Fruit fly (Drosophila melanogaster) whole organism, embryonic: ENCODE measurements around the gene ppl.
A peak's percentile ranks its signal among the peaks of the same experiment; 100 is the strongest.

Experiments
- Atf3 ChIP-seq: fragments of 200-800 bp; sonication (Bioruptor generic); optimal IDR thresholded peaks from 3 replicates; lab custom pipeline; 2016; ENCODE audit warnings: missing biosample characterization, missing genetic modification characterization
- Blimp-1 ChIP-seq: fragments of 200-800 bp; sonication (Bioruptor generic); optimal IDR thresholded peaks from 3 replicates; lab custom pipeline; 2018; ENCODE audit warnings: missing biosample characterization, missing genetic modification characterization, mild to moderate bottlenecking, moderate library complexity, missing genetic modification reagents
- CG10366 ChIP-seq: fragments of 200-800 bp; sonication (Bioruptor generic); IDR thresholded peaks from 2 replicates; pipeline ENCODE4 v1.3.6; 2022; ENCODE audit warnings: missing biosample characterization, missing genetic modification characterization
- CG10543 ChIP-seq: fragments of 200-800 bp; sonication (Bioruptor generic); optimal IDR thresholded peaks from 3 replicates; lab custom pipeline; 2017; ENCODE audit warnings: missing biosample characterization, mild to moderate bottlenecking, missing genetic modification characterization, moderate library complexity
- CG12155 ChIP-seq: fragments of 200-800 bp; sonication (Bioruptor generic); optimal IDR thresholded peaks from 3 replicates; lab custom pipeline; 2016; ENCODE audit warnings: missing biosample characterization, missing genetic modification characterization
- CG12299 ChIP-seq: fragments of 200-800 bp; sonication (Bioruptor generic); optimal IDR thresholded peaks from 2 replicates; lab custom pipeline; 2018; ENCODE audit warnings: missing biosample characterization, mild to moderate bottlenecking, missing genetic modification characterization
- CG15011 ChIP-seq: fragments of 200-800 bp; sonication (Bioruptor generic); optimal IDR thresholded peaks from 3 replicates; lab custom pipeline; 2018; ENCODE audit warnings: missing biosample characterization, mild to moderate bottlenecking, missing genetic modification characterization
- CG1529 ChIP-seq: fragments of 200-800 bp; sonication (Bioruptor generic); optimal IDR thresholded peaks from 3 replicates; lab custom pipeline; 2018; ENCODE audit warnings: missing biosample characterization, missing genetic modification characterization
- CG15696 ChIP-seq: fragments of 200-800 bp; sonication (Bioruptor generic); optimal IDR thresholded peaks from 2 replicates; lab custom pipeline; 2019; ENCODE audit warnings: missing biosample characterization, mild to moderate bottlenecking, missing genetic modification characterization, moderate library complexity
- CG17359 ChIP-seq: fragments of 200-800 bp; sonication (Bioruptor generic); optimal IDR thresholded peaks from 3 replicates; lab custom pipeline; 2018; ENCODE audit warnings: missing biosample characterization, mild to moderate bottlenecking, missing genetic modification characterization, moderate library complexity
- CG1792 ChIP-seq: fragments of 200-800 bp; sonication (Bioruptor generic); optimal IDR thresholded peaks from 2 replicates; lab custom pipeline; 2016; ENCODE audit warnings: missing biosample characterization, missing genetic modification characterization
- CG2889 ChIP-seq: fragments of 200-800 bp; sonication (Bioruptor generic); IDR thresholded peaks from 3 replicates; pipeline ENCODE4 v1.3.6; 2022; ENCODE audit warnings: missing biosample characterization, missing genetic modification characterization
- CG33557 ChIP-seq: fragments of 200-800 bp; sonication (Bioruptor generic); optimal IDR thresholded peaks from 2 replicates; lab custom pipeline; 2019; ENCODE audit warnings: missing biosample characterization, mild to moderate bottlenecking, missing genetic modification characterization, moderate library complexity
- CG4360 ChIP-seq: fragments of 200-800 bp; sonication (Bioruptor generic); IDR thresholded peaks from 2 replicates; pipeline ENCODE4 v1.3.6; 2022; ENCODE audit warnings: missing biosample characterization, missing genetic modification characterization
- CG4730 ChIP-seq: fragments of 200-800 bp; sonication (Bioruptor generic); IDR thresholded peaks from 2 replicates; pipeline ENCODE4 v1.3.6; 2022; ENCODE audit warnings: missing biosample characterization, missing genetic modification characterization
- CG8281 ChIP-seq: fragments of 200-800 bp; sonication (Bioruptor generic); optimal IDR thresholded peaks from 2 replicates; lab custom pipeline; 2018; ENCODE audit warnings: missing biosample characterization, mild to moderate bottlenecking, missing genetic modification characterization, moderate library complexity
- Elba2 ChIP-seq: fragments of 200-800 bp; sonication (Bioruptor generic); optimal IDR thresholded peaks from 3 replicates; lab custom pipeline; 2016; ENCODE audit warnings: missing biosample characterization, missing genetic modification characterization
- Fer3 ChIP-seq: fragments of 200-800 bp; sonication (Bioruptor generic); optimal IDR thresholded peaks from 2 replicates; lab custom pipeline; 2018; ENCODE audit warnings: missing biosample characterization, mild to moderate bottlenecking, missing genetic modification characterization, moderate library complexity
- GATAe ChIP-seq: fragments of 200-800 bp; sonication (Bioruptor generic); conservative IDR thresholded peaks from 2 replicates; pipeline ENCODE4 v1.3.6; 2022; ENCODE audit warnings: missing biosample characterization, missing genetic modification characterization
- HmgD ChIP-seq: fragments of 200-800 bp; sonication (Bioruptor generic); optimal IDR thresholded peaks from 3 replicates; lab custom pipeline; 2016; ENCODE audit warnings: missing biosample characterization, missing genetic modification characterization
- Hmr ChIP-seq: fragments of 200-800 bp; sonication (Bioruptor generic); optimal IDR thresholded peaks from 3 replicates; lab custom pipeline; 2017; ENCODE audit warnings: mild to moderate bottlenecking, missing biosample characterization, missing genetic modification reagents, missing genetic modification characterization
- Hr51 ChIP-seq, 2 experiments: fragments of 200-800 bp; sonication (Bioruptor generic); optimal IDR thresholded peaks; 2 replicates in 1 of 2; 3 replicates in 1 of 2; lab custom pipeline; 2016 to 2018; ENCODE audit warnings: missing biosample characterization in 2 of 2, missing genetic modification characterization in 2 of 2, mild to moderate bottlenecking in 1 of 2, moderate library complexity in 1 of 2
- PHDP ChIP-seq: fragments of 200-800 bp; sonication (Bioruptor generic); optimal IDR thresholded peaks from 3 replicates; lab custom pipeline; 2018; ENCODE audit warnings: missing biosample characterization, mild to moderate bottlenecking, missing genetic modification characterization, moderate library complexity
- Poxn ChIP-seq: fragments of 200-800 bp; sonication (Bioruptor generic); IDR thresholded peaks from 2 replicates; pipeline ENCODE4 v1.3.6; 2022; ENCODE audit warnings: missing biosample characterization, missing genetic modification characterization
- Ravus ChIP-seq: fragments of 200-800 bp; sonication (Bioruptor generic); IDR thresholded peaks from 2 replicates; pipeline ENCODE4 v1.3.6; 2022; ENCODE audit warnings: missing biosample characterization, missing genetic modification characterization
- Scr ChIP-seq: fragments of 200-800 bp; sonication (Bioruptor generic); IDR thresholded peaks from 2 replicates; pipeline ENCODE4 v1.3.6; 2022; ENCODE audit warnings: missing biosample characterization, missing genetic modification characterization; ENCODE audit not compliant: partially characterized antibody
- Sin3A ChIP-seq: fragments of >200 bp; optimal IDR thresholded peaks from 2 replicates; lab custom pipeline; 2018
- Sry-δ ChIP-seq: fragments of 200-800 bp; sonication (Bioruptor generic); optimal IDR thresholded peaks from 2 replicates; lab custom pipeline; 2016; ENCODE audit warnings: missing biosample characterization, missing genetic modification characterization
- al ChIP-seq: fragments of 200-800 bp; sonication (Bioruptor generic); IDR thresholded peaks from 2 replicates; pipeline ENCODE4 v1.3.6; 2022; ENCODE audit warnings: missing biosample characterization, missing genetic modification characterization
- ara ChIP-seq: fragments of 200-800 bp; sonication (Bioruptor generic); IDR thresholded peaks from 2 replicates; pipeline ENCODE4 v1.3.6; 2022; ENCODE audit warnings: missing biosample characterization, missing genetic modification characterization
- bab2 ChIP-seq: fragments of 200-800 bp; sonication (Bioruptor generic); optimal IDR thresholded peaks from 2 replicates; lab custom pipeline; 2016; ENCODE audit warnings: missing biosample characterization, missing genetic modification characterization
- btn ChIP-seq: fragments of 200-800 bp; sonication (Bioruptor generic); optimal IDR thresholded peaks from 2 replicates; lab custom pipeline; 2016; ENCODE audit warnings: missing biosample characterization, missing genetic modification characterization
- croc ChIP-seq: fragments of 200-800 bp; sonication (Bioruptor generic); conservative IDR thresholded peaks from 3 replicates; pipeline ENCODE4 v1.3.6; 2022; ENCODE audit warnings: missing biosample characterization, missing genetic modification characterization
- cwo ChIP-seq: fragments of 200-800 bp; sonication (Bioruptor generic); optimal IDR thresholded peaks from 3 replicates; lab custom pipeline; 2017; ENCODE audit warnings: missing biosample characterization, missing genetic modification characterization, mild to moderate bottlenecking, moderate library complexity, missing genetic modification reagents
- da ChIP-seq: fragments of 200-800 bp; sonication (Bioruptor generic); optimal IDR thresholded peaks from 2 replicates; lab custom pipeline; 2016; ENCODE audit warnings: missing biosample characterization, missing genetic modification characterization
- dmrt99B ChIP-seq: fragments of 200-800 bp; sonication (Bioruptor generic); optimal IDR thresholded peaks from 2 replicates; lab custom pipeline; 2018; ENCODE audit warnings: missing biosample characterization, mild to moderate bottlenecking, missing genetic modification characterization, moderate library complexity
- fd64A ChIP-seq: fragments of 200-800 bp; sonication (Bioruptor generic); optimal IDR thresholded peaks from 3 replicates; lab custom pipeline; 2018; ENCODE audit warnings: missing biosample characterization, mild to moderate bottlenecking, missing genetic modification characterization
- hbn ChIP-seq: fragments of 200-800 bp; sonication (Bioruptor generic); IDR thresholded peaks from 2 replicates; pipeline ENCODE4 v1.3.6; 2022; ENCODE audit warnings: missing biosample characterization, missing genetic modification characterization; ENCODE audit not compliant: partially characterized antibody
- inv ChIP-seq: fragments of 200-800 bp; sonication (Bioruptor generic); IDR thresholded peaks from 2 replicates; pipeline ENCODE4 v1.3.6; 2022; ENCODE audit warnings: missing biosample characterization, missing genetic modification characterization; ENCODE audit not compliant: partially characterized antibody
- jigr1 ChIP-seq: fragments of 200-800 bp; sonication (Bioruptor generic); IDR thresholded peaks from 3 replicates; pipeline ENCODE4 v1.3.6; 2022; ENCODE audit warnings: missing biosample characterization, missing genetic modification characterization
- kay ChIP-seq: fragments of 200-800 bp; sonication (Bioruptor generic); optimal IDR thresholded peaks from 2 replicates; lab custom pipeline; 2016; ENCODE audit warnings: missing biosample characterization, missing genetic modification characterization
- nerfin-2 ChIP-seq: fragments of 200-800 bp; sonication (Bioruptor generic); IDR thresholded peaks from 2 replicates; pipeline ENCODE4 v1.3.6; 2022; ENCODE audit warnings: missing biosample characterization, missing genetic modification characterization; ENCODE audit not compliant: partially characterized antibody
- pita ChIP-seq: fragments of 200-800 bp; sonication (Bioruptor generic); optimal IDR thresholded peaks from 2 replicates; lab custom pipeline; 2017; ENCODE audit warnings: missing biosample characterization, mild to moderate bottlenecking, missing genetic modification characterization
- pum ChIP-seq: fragments of 200-800 bp; sonication (Bioruptor generic); optimal IDR thresholded peaks from 2 replicates; lab custom pipeline; 2016; ENCODE audit warnings: missing biosample characterization, missing genetic modification characterization
- sd ChIP-seq: fragments of 200-800 bp; sonication (Bioruptor generic); optimal IDR thresholded peaks from 3 replicates; lab custom pipeline; 2018; ENCODE audit warnings: missing biosample characterization, mild to moderate bottlenecking, missing genetic modification characterization, moderate library complexity
- sna ChIP-seq: fragments of 200-800 bp; sonication (Bioruptor generic); IDR thresholded peaks from 2 replicates; pipeline ENCODE4 v1.3.6; 2022; ENCODE audit warnings: missing biosample characterization, missing genetic modification characterization; ENCODE audit not compliant: partially characterized antibody
- stc ChIP-seq: fragments of 200-800 bp; sonication (Bioruptor generic); IDR thresholded peaks from 2 replicates; pipeline ENCODE4 v1.3.6; 2022; ENCODE audit warnings: missing biosample characterization, missing genetic modification characterization
- trem ChIP-seq: fragments of 200-800 bp; optimal IDR thresholded peaks from 3 replicates; lab custom pipeline; 2019; ENCODE audit warnings: missing biosample characterization, mild to moderate bottlenecking, missing genetic modification characterization, moderate library complexity
- trh ChIP-seq: fragments of 200-800 bp; sonication (Bioruptor generic); optimal IDR thresholded peaks from 2 replicates; lab custom pipeline; 2016; ENCODE audit warnings: missing biosample characterization, missing genetic modification characterization
- ttk ChIP-seq: fragments of 200-800 bp; sonication (Bioruptor generic); IDR thresholded peaks from 2 replicates; pipeline ENCODE4 v2.1.2; 2022; ENCODE audit warnings: missing biosample characterization, missing genetic modification characterization
- yki ChIP-seq: fragments of >200 bp; optimal IDR thresholded peaks from 3 replicates; lab custom pipeline; 2018
- zf30C ChIP-seq: fragments of 200-800 bp; sonication (Bioruptor generic); optimal IDR thresholded peaks from 3 replicates; lab custom pipeline; 2018; ENCODE audit warnings: missing biosample characterization, mild to moderate bottlenecking, missing genetic modification characterization

ppl gene

dm6 chr3L:21251381-21251780, 29.9 kb downstream of the ppl start (continued):
- TF ChIP-seq sna (GFP tag; lab: Robert Waterston, UW), result no peak
- TF ChIP-seq trem (tag; lab: Kevin White, UChicago), result no peak
- TF ChIP-seq al, result no peak
- TF ChIP-seq btn (GFP tag; lab: Kevin White, UChicago), result no peak
- no peak for TF ChIP-seq Fer3
- no peak for TF ChIP-seq GATAe (GFP tag; lab: Robert Waterston, UW)
- TF ChIP-seq CG12299 (tag; lab: Kevin White, UChicago), result no peak
- TF ChIP-seq da (GFP tag; lab: Kevin White, UChicago), result no peak
- no peak for TF ChIP-seq croc (GFP tag; lab: Robert Waterston, UW)
- peak in 1 of 2 experiments; percentile 3 for TF ChIP-seq Hr51 (GFP tag; optimal IDR thresholded peaks at IDR 0.05; lab: Kevin White, UChicago)
- TF ChIP-seq Scr (GFP tag; lab: Robert Waterston, UW), result no peak
- no peak for TF ChIP-seq pum (GFP tag; lab: Kevin White, UChicago)
- TF ChIP-seq HmgD (GFP tag; lab: Kevin White, UChicago), result no peak
- TF ChIP-seq Hmr (GFP tag; lab: Kevin White, UChicago), result no peak
- TF ChIP-seq CG1529 (GFP tag; lab: Kevin White, UChicago), result no peak
- no peak for TF ChIP-seq bab2 (GFP tag; lab: Kevin White, UChicago)
- peak; percentile 20 for TF ChIP-seq dmrt99B (tag; lab: Kevin White, UChicago)
- peak; percentile 47 for TF ChIP-seq CG10543 (GFP tag; lab: Kevin White, UChicago)
- TF ChIP-seq inv, result no peak
- TF ChIP-seq CG4730 (GFP tag; lab: Robert Waterston, UW), result no peak
- TF ChIP-seq ttk (GFP tag; lab: Robert Waterston, UW), result no peak
- no peak for TF ChIP-seq CG8281 (tag; lab: Kevin White, UChicago)
- TF ChIP-seq CG12155, result no peak
- no peak for TF ChIP-seq Sry-δ (GFP tag; lab: Kevin White, UChicago)
- TF ChIP-seq CG2889 (GFP tag; lab: Robert Waterston, UW), result 0 out of 3 replicates have a peak, but pooled peaks have one; percentile 22
- TF ChIP-seq yki (lab: Kevin White, UChicago), result no peak
- TF ChIP-seq CG33557 (GFP tag; lab: Kevin White, UChicago), result no peak
- TF ChIP-seq trh (GFP tag; lab: Kevin White, UChicago), result no peak
- TF ChIP-seq sd (tag; lab: Kevin White, UChicago), result no peak
- no peak for TF ChIP-seq jigr1 (GFP tag; lab: Robert Waterston, UW)
- TF ChIP-seq pita (GFP tag; lab: Kevin White, UChicago), result no peak
- no peak for TF ChIP-seq cwo (GFP tag; lab: Kevin White, UChicago)
- no peak for TF ChIP-seq nerfin-2 (GFP tag; lab: Robert Waterston, UW)
- TF ChIP-seq Poxn (GFP tag; lab: Robert Waterston, UW), result no peak
- TF ChIP-seq PHDP (tag; lab: Kevin White, UChicago), result no peak
- TF ChIP-seq ara (GFP tag; lab: Robert Waterston, UW), result no peak
- no peak for TF ChIP-seq fd64A (GFP tag; lab: Kevin White, UChicago)
- TF ChIP-seq Elba2 (GFP tag; lab: Kevin White, UChicago), result no peak
- 0 out of 2 replicates have a peak, but pooled peaks have one; percentile 18 for TF ChIP-seq CG10366 (GFP tag; lab: Robert Waterston, UW)
- TF ChIP-seq Sin3A (lab: Kevin White, UChicago), result no peak
- TF ChIP-seq stc, result no peak
- no peak for TF ChIP-seq CG15011 (GFP tag; lab: Kevin White, UChicago)
- no peak for TF ChIP-seq CG1792 (GFP tag; lab: Kevin White, UChicago)
- TF ChIP-seq hbn (GFP tag; lab: Robert Waterston, UW), result no peak
- no peak for TF ChIP-seq kay (GFP tag; lab: Kevin White, UChicago)
- TF ChIP-seq CG4360 (GFP tag; lab: Robert Waterston, UW), result no peak
- TF ChIP-seq CG17359 (tag; lab: Kevin White, UChicago), result peak; percentile 15
- no peak for TF ChIP-seq Atf3 (GFP tag; lab: Kevin White, UChicago)
- no peak for TF ChIP-seq CG15696
- TF ChIP-seq Ravus, result no peak
- TF ChIP-seq Blimp-1 (GFP tag; lab: Kevin White, UChicago), result peak; percentile 24
- TF ChIP-seq zf30C (GFP tag; lab: Kevin White, UChicago), result no peak
